Worm (Caenorhabditis elegans) whole organism, L3 larva: ENCODE measurements around the gene C04H4.1.

Source experiments
- R02D3.7 ChIP-seq: fragments of 150-350 bp; optimal IDR thresholded peaks from 2 replicates; lab custom pipeline; 2014; ENCODE audit warnings: missing biosample characterization, missing genetic modification characterization
- aly-2 ChIP-seq: fragments of 150-350 bp; optimal IDR thresholded peaks from 2 replicates; lab custom pipeline; 2014; ENCODE audit warnings: missing biosample characterization, missing genetic modification characterization
- ceh-28 ChIP-seq: fragments of 150-350 bp; optimal IDR thresholded peaks from 2 replicates; lab custom pipeline; 2014; ENCODE audit warnings: missing biosample characterization, missing genetic modification reagents, missing genetic modification characterization
- ceh-82 ChIP-seq: fragments of 150-350 bp; optimal IDR thresholded peaks from 2 replicates; lab custom pipeline; 2014; ENCODE audit warnings: missing biosample characterization, missing genetic modification characterization
- ceh-9 ChIP-seq: sonication (generic microtip); optimal IDR thresholded peaks from 2 replicates; lab custom pipeline; 2018; ENCODE audit warnings: missing biosample characterization, missing genetic modification characterization
- daf-12 ChIP-seq: fragments of 150-350 bp; optimal IDR thresholded peaks from 2 replicates; lab custom pipeline; 2014; ENCODE audit warnings: missing biosample characterization, missing genetic modification reagents, missing genetic modification characterization
- egl-27 ChIP-seq: sonication (generic microtip); optimal IDR thresholded peaks from 4 replicates; lab custom pipeline; 2017; ENCODE audit warnings: missing biosample characterization, missing genetic modification reagents, missing genetic modification characterization
- egl-5 ChIP-seq: fragments of 150-350 bp; optimal IDR thresholded peaks from 2 replicates; lab custom pipeline; 2017; ENCODE audit warnings: missing biosample characterization, missing genetic modification reagents, missing genetic modification characterization, inconsistent platforms
- elt-1 ChIP-seq: fragments of 150-350 bp; optimal IDR thresholded peaks from 2 replicates; lab custom pipeline; 2014; ENCODE audit warnings: missing biosample characterization, missing genetic modification characterization
- elt-2 ChIP-seq: sonication (generic microtip); optimal IDR thresholded peaks from 2 replicates; lab custom pipeline; 2016; ENCODE audit warnings: missing genetic modification reagents, mild to moderate bottlenecking, missing genetic modification characterization, missing compliant biosample characterization
- elt-3 ChIP-seq, 3 experiments: fragments of 150-350 bp in 1 of 3; sonication (generic microtip) in 2 of 3; optimal IDR thresholded peaks; 2 replicates in 2 of 3; 4 replicates in 1 of 3; lab custom pipeline; 2014 to 2017; ENCODE audit warnings: missing biosample characterization in 3 of 3, missing genetic modification characterization in 3 of 3
- eor-1 ChIP-seq, 2 experiments: fragments of 150-350 bp; optimal IDR thresholded peaks; 2 replicates each; lab custom pipeline; 2014 to 2018; ENCODE audit warnings: missing biosample characterization in 2 of 2, missing genetic modification characterization in 2 of 2
- fkh-10 ChIP-seq: sonication (generic microtip); optimal IDR thresholded peaks from 2 replicates; lab custom pipeline; 2017; ENCODE audit warnings: missing biosample characterization, missing genetic modification reagents, missing genetic modification characterization
- fos-1 ChIP-seq: fragments of 150-350 bp; optimal IDR thresholded peaks from 2 replicates; lab custom pipeline; 2014; ENCODE audit warnings: missing biosample characterization, missing genetic modification characterization
- hmg-11 ChIP-seq: sonication (generic microtip); optimal IDR thresholded peaks from 2 replicates; lab custom pipeline; 2016; ENCODE audit warnings: missing genetic modification characterization, missing compliant biosample characterization
- lsy-12 ChIP-seq: sonication (generic microtip); optimal IDR thresholded peaks from 2 replicates; lab custom pipeline; 2016; ENCODE audit warnings: mild to moderate bottlenecking, missing genetic modification characterization, missing compliant biosample characterization
- mml-1 ChIP-seq: fragments of 150-350 bp; sonication (generic microtip); optimal IDR thresholded peaks from 3 replicates; lab custom pipeline; 2014; ENCODE audit warnings: missing biosample characterization, missing genetic modification characterization
- nfya-1 ChIP-seq: sonication (generic microtip); optimal IDR thresholded peaks from 2 replicates; lab custom pipeline; 2017; ENCODE audit warnings: missing genetic modification characterization, mild to moderate bottlenecking, missing compliant biosample characterization, antibody characterized with exemption, moderate library complexity; ENCODE audit not compliant: insufficient read depth
- nhr-11 ChIP-seq: fragments of 150-350 bp; optimal IDR thresholded peaks from 2 replicates; lab custom pipeline; 2014; ENCODE audit warnings: missing biosample characterization, missing genetic modification characterization
- nhr-12 ChIP-seq: fragments of 150-350 bp; optimal IDR thresholded peaks from 2 replicates; lab custom pipeline; 2014; ENCODE audit warnings: missing biosample characterization, missing genetic modification characterization
- nhr-23 ChIP-seq: fragments of 150-350 bp; optimal IDR thresholded peaks from 2 replicates; lab custom pipeline; 2014; ENCODE audit warnings: missing biosample characterization, missing genetic modification reagents, missing genetic modification characterization
- nhr-237 ChIP-seq: fragments of 150-350 bp; optimal IDR thresholded peaks from 2 replicates; lab custom pipeline; 2014; ENCODE audit warnings: missing biosample characterization, missing genetic modification characterization
- nhr-25 ChIP-seq: sonication (generic microtip); optimal IDR thresholded peaks from 2 replicates; lab custom pipeline; 2017; ENCODE audit warnings: missing biosample characterization, missing genetic modification characterization
- nhr-28 ChIP-seq: fragments of 150-350 bp; optimal IDR thresholded peaks from 2 replicates; lab custom pipeline; 2014; ENCODE audit warnings: missing biosample characterization, missing genetic modification characterization
- nhr-76 ChIP-seq: fragments of 150-350 bp; sonication (generic microtip); optimal IDR thresholded peaks from 5 replicates; lab custom pipeline; 2014; ENCODE audit warnings: missing biosample characterization, missing genetic modification characterization
- pha-4 ChIP-seq: fragments of 150-350 bp; optimal IDR thresholded peaks from 2 replicates; lab custom pipeline; 2014; ENCODE audit warnings: missing biosample characterization, missing genetic modification reagents, missing genetic modification characterization
- sea-2 ChIP-seq: fragments of 150-350 bp; sonication (generic microtip); optimal IDR thresholded peaks from 4 replicates; lab custom pipeline; 2014; ENCODE audit warnings: missing biosample characterization, missing genetic modification reagents, missing genetic modification characterization
- skn-1 ChIP-seq: fragments of 150-350 bp; optimal IDR thresholded peaks from 2 replicates; lab custom pipeline; 2014; ENCODE audit warnings: missing biosample characterization, missing genetic modification characterization
- snpc-4 ChIP-seq: fragments of 150-350 bp; optimal IDR thresholded peaks from 2 replicates; lab custom pipeline; 2014; ENCODE audit warnings: missing biosample characterization, missing genetic modification characterization
- unc-39 ChIP-seq: sonication (generic microtip); optimal IDR thresholded peaks from 4 replicates; lab custom pipeline; 2017; ENCODE audit warnings: missing biosample characterization, missing genetic modification characterization
- ztf-11 ChIP-seq: fragments of 150-350 bp; optimal IDR thresholded peaks from 2 replicates; lab custom pipeline; 2014; ENCODE audit warnings: missing biosample characterization, missing genetic modification characterization
- ztf-4 ChIP-seq: fragments of 150-350 bp; optimal IDR thresholded peaks from 2 replicates; lab custom pipeline; 2014; ENCODE audit warnings: missing biosample characterization, missing genetic modification characterization

C04H4.1 gene

DNA sequence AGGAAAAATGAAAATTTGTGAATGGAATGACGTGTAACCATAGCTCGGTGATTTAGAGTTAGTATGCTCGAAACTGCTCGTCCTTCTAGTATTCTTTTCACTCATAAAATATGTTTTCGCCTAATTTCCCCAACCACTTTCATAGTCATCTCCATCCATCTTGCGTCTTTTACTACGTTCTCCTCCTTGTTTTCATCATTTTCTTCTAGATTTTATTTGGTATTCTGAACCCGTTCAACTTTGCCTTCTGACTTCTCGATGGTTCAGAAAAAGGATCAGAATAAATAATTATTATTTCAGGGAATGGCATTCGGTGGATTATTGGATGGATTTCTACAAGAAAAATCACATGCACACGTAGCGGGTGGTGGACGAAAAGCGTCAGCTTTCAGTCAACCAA lies at the start of gene C04H4.1:
Gene C04H4.1 (plus strand): TSS at position 301 of the 400 bp plus-strand sequence.
- TF ChIP-seq nfya-1 (tag; lab: Kevin White, UChicago): no peak
- no peak for TF ChIP-seq hmg-11 (tag; lab: Kevin White, UChicago)
- no peak for TF ChIP-seq egl-27 (tag; lab: Kevin White, UChicago)
- no peak for TF ChIP-seq ztf-11 (tag; lab: Kevin White, UChicago)
- no peak for TF ChIP-seq aly-2 (tag; lab: Kevin White, UChicago)
- no peak for TF ChIP-seq R02D3.7 (tag; lab: Kevin White, UChicago)

DNA sequence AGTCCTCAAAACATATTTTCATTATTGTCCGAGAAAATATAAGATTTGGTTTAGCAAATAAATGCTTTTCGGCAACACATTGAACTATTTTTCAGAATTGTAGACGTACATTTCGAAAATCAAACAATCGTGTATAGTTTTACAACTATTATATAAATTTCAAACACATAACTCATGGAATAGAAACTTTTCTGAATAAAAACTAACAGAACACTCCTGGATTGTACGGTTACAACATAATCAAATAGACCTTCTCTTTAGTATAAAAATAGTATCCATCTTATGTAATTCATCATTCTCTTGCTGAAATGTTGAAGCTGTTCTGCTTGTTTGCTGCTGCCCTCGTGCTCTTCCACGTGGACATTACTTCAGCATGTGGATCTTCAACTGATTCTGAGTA lies 47.6 kb upstream of the C04H4.1 start, which contains the start of gene ZK675.4:
Gene ZK675.4 (plus strand): TSS at position 301 of the 400 bp plus-strand sequence.
- TF ChIP-seq egl-27 (tag; lab: Kevin White, UChicago) (no peak), nhr-12 (tag; lab: Kevin White, UChicago) (no peak), sea-2 (GFP tag; lab: Kevin White, UChicago) (no peak), ceh-28 (tag; lab: Kevin White, UChicago) (no peak), mml-1 (tag; lab: Kevin White, UChicago) (no peak), ceh-9 (tag; lab: Kevin White, UChicago) (no peak), ceh-82 (tag; lab: Kevin White, UChicago) (no peak), pha-4 (no peak), nhr-11 (tag; lab: Kevin White, UChicago) (no peak), fos-1 (tag; lab: Kevin White, UChicago) (no peak), skn-1 (tag; lab: Kevin White, UChicago) (no peak)
- TF ChIP-seq, all 47 proteins: peak for 0

DNA sequence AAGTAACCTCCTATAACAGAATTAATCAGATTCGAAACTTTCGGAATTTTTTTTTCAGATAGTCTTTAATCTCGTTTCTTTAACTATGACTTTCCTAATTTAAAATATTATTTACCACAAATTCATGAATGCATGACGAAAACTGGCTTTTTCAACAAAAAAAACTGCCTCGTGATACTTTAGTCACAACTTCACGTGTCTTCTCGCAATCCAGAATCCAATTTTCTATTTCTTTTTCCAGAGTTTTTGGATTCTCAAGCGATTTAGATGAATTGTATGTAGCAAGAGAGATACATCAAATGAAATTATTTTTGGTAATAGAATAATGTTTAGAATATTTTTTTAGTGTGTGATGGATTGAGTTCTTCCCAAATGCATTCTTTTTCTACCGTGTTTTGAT lies 38.5 kb upstream of the C04H4.1 start:
- TF ChIP-seq ztf-4 (tag; lab: Kevin White, UChicago) (no peak), fkh-10 (GFP tag; lab: Kevin White, UChicago) (peak; percentile 93), lsy-12 (tag; lab: Kevin White, UChicago) (no peak), elt-2 (tag; lab: Kevin White, UChicago) (no peak), ceh-28 (tag; lab: Kevin White, UChicago) (no peak)

DNA sequence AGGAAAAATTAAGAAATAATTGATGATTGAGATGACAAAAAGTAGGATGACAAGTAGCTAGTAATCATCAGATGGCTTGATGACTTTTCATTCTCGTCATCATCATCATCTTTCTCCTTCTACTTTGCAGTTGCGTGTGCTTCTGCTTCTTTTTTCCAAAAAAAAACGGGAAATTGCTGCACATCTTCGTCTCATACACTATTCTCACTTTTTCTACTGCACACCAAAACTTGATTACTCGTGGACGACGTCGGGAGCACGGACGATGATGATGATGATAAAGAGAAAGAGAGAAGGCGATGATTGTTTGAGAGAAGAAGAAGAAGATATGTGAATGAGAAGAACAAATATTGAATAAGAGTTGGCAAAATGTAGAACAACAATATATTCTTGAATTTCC lies 37.5 kb upstream of the C04H4.1 start:
- TF ChIP-seq fkh-10 (GFP tag; lab: Kevin White, UChicago) (peak; percentile 76), ceh-9 (tag; lab: Kevin White, UChicago) (no peak), nhr-76 (no peak)

DNA sequence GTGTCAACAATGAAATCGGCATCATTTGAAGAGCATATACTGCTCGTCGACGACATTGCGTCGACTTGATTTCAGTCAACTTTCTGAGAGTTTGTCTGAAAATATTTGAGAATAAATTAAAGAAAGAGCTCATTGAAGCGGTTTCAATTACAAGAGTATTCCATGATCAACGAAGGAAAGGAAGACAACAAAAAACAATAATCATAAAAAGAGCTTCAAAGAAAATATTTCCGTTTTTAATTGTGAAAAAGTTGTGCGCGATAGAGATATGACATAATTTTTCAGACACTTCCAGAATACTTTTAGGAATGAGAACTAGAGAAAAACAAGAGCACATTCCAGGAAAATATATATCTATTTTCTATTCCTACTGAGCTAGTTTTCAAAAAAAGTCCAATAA lies 30.0 kb upstream of the C04H4.1 start, which contains the start of gene spv-1:
Gene spv-1 (minus strand): TSS at position 101 of the 400 bp plus-strand sequence.
- TF ChIP-seq egl-5 (no peak), elt-1 (tag; lab: Kevin White, UChicago) (no peak), sea-2 (GFP tag; lab: Kevin White, UChicago) (no peak), daf-12 (tag; lab: Kevin White, UChicago) (no peak), aly-2 (tag; lab: Kevin White, UChicago) (no peak), nhr-28 (no peak), pha-4 (no peak), snpc-4 (tag; lab: Kevin White, UChicago) (no peak), skn-1 (tag; lab: Kevin White, UChicago) (no peak), nhr-23 (tag; lab: Kevin White, UChicago) (no peak), nfya-1 (tag; lab: Kevin White, UChicago) (no peak), elt-3 (tag; optimal IDR thresholded peaks at IDR 0.05; lab: Kevin White, UChicago) (no peak)

DNA sequence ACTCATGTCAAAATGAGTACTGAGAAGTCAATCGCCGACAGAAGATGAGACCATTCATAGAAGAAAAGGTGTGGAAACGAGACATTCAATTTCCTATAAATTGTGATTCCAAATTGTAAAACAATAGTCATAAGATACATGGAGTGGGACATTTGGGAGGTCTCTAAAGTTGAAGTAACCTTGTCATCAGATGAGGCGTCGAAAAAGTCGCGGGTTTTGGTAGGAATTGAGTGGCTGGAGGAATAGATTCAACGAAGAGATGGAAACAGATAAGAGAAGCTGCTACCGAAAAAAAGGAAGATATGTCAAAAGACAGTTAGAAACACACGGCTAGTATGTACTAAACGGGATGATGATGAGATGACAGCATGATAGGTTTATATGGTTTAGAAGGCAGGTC lies 28.0 kb upstream of the C04H4.1 start:
- peak; percentile 25 for TF ChIP-seq elt-1 (tag; lab: Kevin White, UChicago)
- TF ChIP-seq nhr-25: peak; percentile 75
- TF ChIP-seq lsy-12 (tag; lab: Kevin White, UChicago): no peak

DNA sequence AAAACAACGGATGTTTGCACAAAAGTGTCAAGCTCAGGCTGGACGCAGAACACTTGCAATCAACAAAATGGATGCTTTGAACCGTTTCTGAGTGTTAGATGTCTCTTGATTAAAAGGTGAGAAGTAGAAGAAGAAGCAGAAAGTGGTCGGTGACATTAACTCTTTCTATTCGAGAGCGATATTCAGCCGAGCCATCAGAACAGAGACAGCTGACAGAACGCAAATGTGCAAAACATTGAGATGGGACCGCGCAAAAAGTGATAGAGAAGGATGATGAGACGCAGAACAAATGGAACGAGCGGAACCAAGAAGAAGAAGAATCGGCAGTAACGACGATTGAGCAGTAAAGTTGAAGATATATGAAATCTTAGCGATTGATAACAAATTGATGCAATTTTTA lies 23.0 kb upstream of the C04H4.1 start:
- TF ChIP-seq ztf-11 (tag; lab: Kevin White, UChicago): no peak
- no peak for TF ChIP-seq unc-39 (tag; lab: Kevin White, UChicago)
- no peak for TF ChIP-seq nhr-25
- no peak for TF ChIP-seq nhr-76
- no peak for TF ChIP-seq nhr-11 (tag; lab: Kevin White, UChicago)
- no peak for TF ChIP-seq eor-1 (tag; optimal IDR thresholded peaks at IDR 0.05; lab: Kevin White, UChicago)
- no peak for TF ChIP-seq egl-5
- TF ChIP-seq ceh-9 (tag; lab: Kevin White, UChicago): no peak
- no peak for TF ChIP-seq nhr-237 (tag; lab: Kevin White, UChicago)
